Worm (Caenorhabditis elegans) whole organism, late embryonic: ENCODE data around the gene fbxl-5.

ENCODE experiments used
- K09A11.1 ChIP-seq: sonication (generic microtip); optimal IDR thresholded peaks from 2 replicates; lab custom pipeline; 2017; ENCODE audit warnings: antibody characterized with exemption, mild to moderate bottlenecking, missing genetic modification characterization, missing compliant biosample characterization; ENCODE audit not compliant: insufficient read depth
- ceh-14 ChIP-seq: sonication (generic microtip); optimal IDR thresholded peaks from 2 replicates; lab custom pipeline; 2016; ENCODE audit warnings: missing genotype, missing genetic modification characterization, missing compliant biosample characterization
- ceh-22 ChIP-seq: sonication (generic microtip); optimal IDR thresholded peaks from 2 replicates; lab custom pipeline; 2017; ENCODE audit warnings: missing biosample characterization, missing genetic modification characterization
- madf-2 ChIP-seq: sonication (generic microtip); optimal IDR thresholded peaks from 2 replicates; lab custom pipeline; 2017; ENCODE audit warnings: missing genetic modification characterization, missing compliant biosample characterization
- nfya-1 ChIP-seq: sonication (generic microtip); optimal IDR thresholded peaks from 2 replicates; lab custom pipeline; 2017; ENCODE audit warnings: missing genetic modification characterization, mild to moderate bottlenecking, missing compliant biosample characterization, antibody characterized with exemption, moderate library complexity
- nhr-232 ChIP-seq: sonication (generic microtip); optimal IDR thresholded peaks from 2 replicates; lab custom pipeline; 2016; ENCODE audit warnings: missing genetic modification characterization, missing compliant biosample characterization
- npax-4 ChIP-seq: sonication (generic microtip); optimal IDR thresholded peaks from 2 replicates; lab custom pipeline; 2016; ENCODE audit warnings: missing genetic modification characterization, missing compliant biosample characterization
- pha-4 ChIP-seq: fragments of 150-350 bp; optimal IDR thresholded peaks from 2 replicates; lab custom pipeline; 2018; ENCODE audit warnings: missing biosample characterization, missing genetic modification reagents, missing genetic modification characterization
- pqm-1 ChIP-seq: sonication (generic microtip); optimal IDR thresholded peaks from 2 replicates; lab custom pipeline; 2016; ENCODE audit warnings: missing genetic modification characterization, missing compliant biosample characterization
- rnt-1 ChIP-seq: sonication (generic microtip); optimal IDR thresholded peaks from 2 replicates; lab custom pipeline; 2016; ENCODE audit warnings: missing genetic modification characterization, missing compliant biosample characterization
- sox-4 ChIP-seq: sonication (generic microtip); optimal IDR thresholded peaks from 2 replicates; lab custom pipeline; 2017; ENCODE audit warnings: mild to moderate bottlenecking, missing genetic modification characterization, inconsistent platforms, missing compliant biosample characterization

ce11 chrV:7785885-7786284 lies 43.2 kb downstream of the fbxl-5 start:
- TF ChIP-seq npax-4 (no peak), ceh-22 (no peak), pqm-1 (tag; lab: Kevin White, UChicago) (no peak), nhr-232 (tag; lab: Kevin White, UChicago) (no peak), pha-4 (no peak), sox-4 (no peak), madf-2 (no peak), nfya-1 (tag; lab: Kevin White, UChicago) (no peak), K09A11.1 (no peak), ceh-14 (no peak), rnt-1 (tag; lab: Kevin White, UChicago) (no peak)
